Worm (Caenorhabditis elegans) whole organism, L1 larva: ENCODE measurements around the gene phb-2.

Source experiments
- blmp-1 ChIP-seq: fragments of 150-350 bp; optimal IDR thresholded peaks from 2 replicates; lab custom pipeline; 2014; ENCODE audit warnings: missing biosample characterization, missing genetic modification characterization
- ceh-63 ChIP-seq: fragments of 200-800 bp; sonication (Bioruptor generic); optimal IDR thresholded peaks from 2 replicates; lab custom pipeline; 2018; ENCODE audit warnings: mild to moderate bottlenecking, missing genetic modification characterization, missing compliant biosample characterization
- ceh-82 ChIP-seq, 3 experiments: fragments of 150-350 bp in 1 of 3; sonication (generic microtip) in 2 of 3; optimal IDR thresholded peaks; 2 replicates each; lab custom pipeline; 2014 to 2017; ENCODE audit warnings: missing biosample characterization in 3 of 3, missing genetic modification characterization in 3 of 3
- ces-1 ChIP-seq: fragments of 150-350 bp; optimal IDR thresholded peaks from 2 replicates; lab custom pipeline; 2014; ENCODE audit warnings: missing biosample characterization, missing genetic modification reagents, missing genetic modification characterization
- dpl-1 ChIP-seq, 3 experiments: fragments of 150-350 bp in 2 of 3; sonication (generic microtip) in 1 of 3; optimal IDR thresholded peaks; 2 replicates each; lab custom pipeline; 2014 to 2017; ENCODE audit warnings: missing biosample characterization in 3 of 3, missing genetic modification characterization in 3 of 3, missing genetic modification reagents in 3 of 3
- dsc-1 ChIP-seq: sonication (generic microtip); optimal IDR thresholded peaks from 2 replicates; lab custom pipeline; 2016; ENCODE audit warnings: mild to moderate bottlenecking, missing genetic modification characterization, missing compliant biosample characterization
- efl-1 ChIP-seq, 4 experiments: fragments of 150-350 bp; optimal IDR thresholded peaks in 3 of 4; peaks in 1 of 4; 1 replicate in 1 of 4; 2 replicates in 3 of 4; lab custom pipeline; 2014; ENCODE audit warnings: missing biosample characterization in 2 of 4, missing genetic modification characterization in 2 of 4, missing genetic modification reagents in 2 of 4
- egl-27 ChIP-seq, 2 experiments: fragments of 150-350 bp in 1 of 2; sonication (generic microtip); optimal IDR thresholded peaks; 3 replicates each; lab custom pipeline; 2017 to 2018; ENCODE audit warnings: missing biosample characterization in 2 of 2, missing genetic modification characterization in 2 of 2, missing genetic modification reagents in 2 of 2
- elt-2 ChIP-seq: sonication (generic microtip); optimal IDR thresholded peaks from 2 replicates; lab custom pipeline; 2016; ENCODE audit warnings: missing genetic modification characterization, mild to moderate bottlenecking, inconsistent platforms, missing compliant biosample characterization, missing genetic modification reagents
- ets-5 ChIP-seq: fragments of 200-800 bp; sonication (Bioruptor generic); IDR thresholded peaks from 2 replicates; pipeline ENCODE4 v1.3.6; 2022; ENCODE audit warnings: missing genetic modification characterization, missing compliant biosample characterization
- fkh-8 ChIP-seq: sonication (generic microtip); optimal IDR thresholded peaks from 2 replicates; lab custom pipeline; 2016; ENCODE audit warnings: mild to moderate bottlenecking, missing genetic modification characterization, missing compliant biosample characterization
- irx-1 ChIP-seq: sonication (generic microtip); optimal IDR thresholded peaks from 2 replicates; lab custom pipeline; 2016; ENCODE audit warnings: missing genetic modification characterization, missing compliant biosample characterization
- isw-1 ChIP-seq: fragments of 200-800 bp; sonication (Bioruptor generic); IDR thresholded peaks from 2 replicates; pipeline ENCODE4 v1.3.6; 2022; ENCODE audit warnings: missing genetic modification characterization, missing compliant biosample characterization
- jun-1 ChIP-seq: fragments of 150-350 bp; optimal IDR thresholded peaks from 2 replicates; lab custom pipeline; 2014; ENCODE audit warnings: missing biosample characterization, missing genetic modification reagents, missing genetic modification characterization
- lin-14 ChIP-seq: fragments of 200-800 bp; sonication (Bioruptor generic); optimal IDR thresholded peaks from 2 replicates; lab custom pipeline; 2018; ENCODE audit warnings: mild to moderate bottlenecking, missing genetic modification characterization, moderate library complexity, missing compliant biosample characterization
- lir-3 ChIP-seq: sonication (generic microtip); optimal IDR thresholded peaks from 2 replicates; lab custom pipeline; 2016; ENCODE audit warnings: mild to moderate bottlenecking, missing genetic modification characterization, moderate library complexity, missing compliant biosample characterization; ENCODE audit not compliant: poor library complexity
- lsy-2 ChIP-seq, 2 experiments: fragments of 150-350 bp; optimal IDR thresholded peaks; 2 replicates each; lab custom pipeline; 2014; ENCODE audit warnings: missing biosample characterization in 2 of 2, missing genetic modification characterization in 2 of 2
- mab-9 ChIP-seq: fragments of 200-800 bp; sonication (Bioruptor generic); IDR thresholded peaks from 2 replicates; pipeline ENCODE4 v1.3.6; 2022; ENCODE audit warnings: missing genetic modification reagents, missing genetic modification characterization, missing compliant biosample characterization
- mef-2 ChIP-seq: fragments of 150-350 bp; optimal IDR thresholded peaks from 2 replicates; lab custom pipeline; 2014; ENCODE audit warnings: missing biosample characterization, missing genetic modification characterization
- nhr-19 ChIP-seq: fragments of 200-800 bp; sonication (Bioruptor generic); conservative IDR thresholded peaks from 2 replicates; pipeline ENCODE4 v1.3.6; 2022; ENCODE audit warnings: missing genetic modification characterization, missing compliant biosample characterization
- nhr-71 ChIP-seq: sonication (generic microtip); optimal IDR thresholded peaks from 2 replicates; lab custom pipeline; 2016; ENCODE audit warnings: mild to moderate bottlenecking, missing genetic modification characterization, moderate library complexity, missing compliant biosample characterization
- nhr-76 ChIP-seq: sonication (generic microtip); optimal IDR thresholded peaks from 2 replicates; lab custom pipeline; 2017; ENCODE audit warnings: missing biosample characterization, missing genetic modification characterization
- nhr-85 ChIP-seq: sonication (generic microtip); peaks from one replicate; lab custom pipeline; 2016; ENCODE audit warnings: missing genetic modification characterization, inconsistent platforms, missing compliant biosample characterization
- nhr-90 ChIP-seq: sonication (generic microtip); optimal IDR thresholded peaks from 2 replicates; lab custom pipeline; 2016; ENCODE audit warnings: mild to moderate bottlenecking, missing genetic modification characterization, missing compliant biosample characterization; ENCODE audit not compliant: poor library complexity
- pqm-1 ChIP-seq: sonication (generic microtip); optimal IDR thresholded peaks from 3 replicates; lab custom pipeline; 2017; ENCODE audit warnings: missing biosample characterization, missing genetic modification characterization
- rnt-1 ChIP-seq: sonication (generic microtip); optimal IDR thresholded peaks from 2 replicates; lab custom pipeline; 2016; ENCODE audit warnings: mild to moderate bottlenecking, missing genetic modification characterization, moderate library complexity, missing compliant biosample characterization
- snpc-4 ChIP-seq: fragments of 150-350 bp; optimal IDR thresholded peaks from 2 replicates; lab custom pipeline; 2014; ENCODE audit warnings: missing biosample characterization, missing genetic modification characterization
- snu-23 ChIP-seq: sonication (generic microtip); optimal IDR thresholded peaks from 2 replicates; lab custom pipeline; 2016; ENCODE audit warnings: missing genetic modification characterization, missing compliant biosample characterization
- sptf-1 ChIP-seq: fragments of 150-350 bp; optimal IDR thresholded peaks from 2 replicates; lab custom pipeline; 2014; ENCODE audit warnings: missing biosample characterization, missing genetic modification characterization
- swsn-7 ChIP-seq: sonication (generic microtip); optimal IDR thresholded peaks from 2 replicates; lab custom pipeline; 2016; ENCODE audit warnings: missing genetic modification characterization, missing compliant biosample characterization
- tlp-1 ChIP-seq: fragments of 150-350 bp; optimal IDR thresholded peaks from 2 replicates; lab custom pipeline; 2014; ENCODE audit warnings: missing biosample characterization, missing genetic modification characterization
- unc-130 ChIP-seq: fragments of 150-350 bp; optimal IDR thresholded peaks from 2 replicates; lab custom pipeline; 2017; ENCODE audit warnings: missing biosample characterization, missing genetic modification characterization, inconsistent platforms
- unc-30 ChIP-seq: sonication (generic microtip); optimal IDR thresholded peaks from 2 replicates; lab custom pipeline; 2017; ENCODE audit warnings: missing biosample characterization, missing genetic modification characterization
- xbp-1 ChIP-seq: sonication (generic microtip); optimal IDR thresholded peaks from 2 replicates; lab custom pipeline; 2016; ENCODE audit warnings: missing genetic modification characterization, missing compliant biosample characterization
- zag-1 ChIP-seq: fragments of 150-350 bp; optimal IDR thresholded peaks from 2 replicates; lab custom pipeline; 2014; ENCODE audit warnings: missing biosample characterization, missing genetic modification characterization

Gene phb-2

DNA sequence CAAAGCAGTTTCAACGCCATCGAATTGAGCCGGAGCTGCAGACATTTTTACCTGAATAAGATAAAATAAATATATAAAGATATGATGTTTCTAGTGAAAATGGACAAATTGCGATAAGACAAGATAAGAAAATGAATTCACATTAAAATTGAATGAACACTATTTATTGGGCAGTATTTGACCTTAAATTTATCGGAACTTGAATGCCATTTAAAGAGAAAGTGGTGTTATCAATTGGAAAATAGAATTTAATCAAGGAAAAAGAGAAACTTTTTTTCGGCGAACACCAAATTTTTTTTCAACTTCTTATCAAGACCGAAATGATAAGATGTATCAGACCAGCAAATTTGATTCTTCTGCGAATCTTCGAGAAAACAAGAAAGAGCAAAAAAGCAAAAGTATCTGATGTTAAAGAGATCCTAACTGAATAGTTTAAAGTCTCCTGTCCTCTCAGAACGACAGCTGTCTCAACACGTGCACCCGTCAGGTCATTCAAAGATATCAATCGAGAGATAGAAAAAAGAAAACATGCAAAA lies 38.9 kb downstream of the phb-2 start, which contains the start of gene upb-1 (continued):
- no peak for TF ChIP-seq lir-3 (tag; lab: Kevin White, UChicago)
- TF ChIP-seq blmp-1: peak; percentile 52
- no peak for TF ChIP-seq jun-1 (tag; lab: Kevin White, UChicago)
- TF ChIP-seq nhr-85: no peak
- TF ChIP-seq unc-30 (tag; lab: Kevin White, UChicago): no peak
- TF ChIP-seq ets-5 (GFP tag; lab: Robert Waterston, UW): no peak
- peak in 1 of 2 experiments; percentile 24 for TF ChIP-seq efl-1 (optimal IDR thresholded peaks at IDR 0.05; lab: Kevin White, UChicago)
- no peak for TF ChIP-seq efl-1 (GFP tag; optimal IDR thresholded peaks at IDR 0.05 in 1 of 2; lab: Kevin White, UChicago)
- TF ChIP-seq nhr-19: peak; percentile 64
- no peak for TF ChIP-seq ces-1 (GFP tag; lab: Kevin White, UChicago)
- no peak for TF ChIP-seq egl-27 (tag; optimal IDR thresholded peaks at IDR 0.05; lab: Kevin White, UChicago)
- TF ChIP-seq mab-9 (GFP tag; lab: Robert Waterston, UW): no peak
- TF ChIP-seq nhr-76 (tag; lab: Kevin White, UChicago): no peak
- no peak for TF ChIP-seq mef-2 (tag; lab: Kevin White, UChicago)
- TF ChIP-seq ceh-82 (tag; optimal IDR thresholded peaks at IDR 0.05; lab: Kevin White, UChicago): no peak
- peak; percentile 62 for TF ChIP-seq rnt-1 (tag; lab: Kevin White, UChicago)
- no peak for TF ChIP-seq xbp-1 (tag; lab: Kevin White, UChicago)
- peak; percentile 39 for TF ChIP-seq unc-130 (tag; lab: Kevin White, UChicago)
- no peak for TF ChIP-seq pqm-1 (tag; lab: Kevin White, UChicago)
- no peak for TF ChIP-seq ceh-63
- TF ChIP-seq sptf-1 (tag; lab: Kevin White, UChicago): no peak
- TF ChIP-seq tlp-1: no peak
- TF ChIP-seq lsy-2 (tag; optimal IDR thresholded peaks at IDR 0.05; lab: Kevin White, UChicago): peak; percentile 42 to 67
- no peak for TF ChIP-seq isw-1 (GFP tag; lab: Robert Waterston, UW)
- peak; percentile 7 for TF ChIP-seq swsn-7 (tag; lab: Kevin White, UChicago)
- TF ChIP-seq elt-2 (tag; lab: Kevin White, UChicago): peak; percentile 32

DNA sequence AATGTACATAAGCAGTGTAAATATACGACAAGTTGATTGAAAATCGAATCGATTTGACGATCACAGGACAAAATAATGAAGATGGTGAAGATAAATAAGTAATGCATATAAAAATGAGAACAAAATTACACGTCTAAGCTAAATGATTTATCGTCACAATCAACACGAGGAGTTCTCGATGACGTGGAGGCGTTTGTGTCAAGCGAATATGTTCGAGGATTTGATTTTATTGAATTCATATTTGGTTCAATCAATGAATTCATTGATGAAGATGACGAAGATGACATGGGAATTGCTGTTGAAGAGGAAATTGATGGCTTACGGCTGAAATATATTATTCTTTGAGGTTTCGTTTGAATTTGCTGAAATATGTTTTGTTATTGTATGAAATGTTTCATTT lies 41.3 kb downstream of the phb-2 start, which contains the start of gene nyn-3:
TSS of gene nyn-3 (minus strand) at position 101 of the 400 bp plus-strand sequence.
- TF ChIP-seq fkh-8 (tag; lab: Kevin White, UChicago) (no peak), zag-1 (no peak), nhr-76 (tag; lab: Kevin White, UChicago) (no peak), snu-23 (GFP tag; lab: Kevin White, UChicago) (no peak), nhr-85 (no peak), nhr-90 (tag; lab: Kevin White, UChicago) (no peak), dpl-1 (GFP tag; optimal IDR thresholded peaks at IDR 0.05; lab: Kevin White, UChicago) (no peak), irx-1 (no peak), ceh-82 (tag; optimal IDR thresholded peaks at IDR 0.05; lab: Kevin White, UChicago) (no peak), snpc-4 (no peak), blmp-1 (no peak)
- TF ChIP-seq, all 84 proteins: peak for 0

DNA sequence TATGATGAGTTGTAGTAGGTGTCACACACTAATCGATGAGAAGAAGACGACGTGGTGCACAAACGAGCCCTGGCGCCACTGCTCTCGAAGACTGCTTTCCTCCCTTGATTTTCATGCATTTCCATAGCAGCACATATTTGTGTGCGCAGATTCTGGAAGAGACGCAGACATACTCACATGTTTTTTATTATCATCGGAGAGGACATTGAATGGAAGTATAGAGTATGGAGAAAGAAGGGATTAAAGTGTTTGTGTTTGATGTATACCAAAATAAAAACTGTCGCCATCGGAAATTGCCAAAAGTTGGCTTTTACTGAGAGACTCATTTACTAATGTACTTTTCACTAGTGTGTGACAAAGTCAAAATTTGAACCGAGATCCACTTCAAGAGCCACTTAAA lies 43.0 kb downstream of the phb-2 start, which contains the start of gene mps-1:
TSS of gene mps-1 (minus strand) at position 101 of the 400 bp plus-strand sequence.
- TF ChIP-seq dsc-1: peak; percentile 27
- TF ChIP-seq nhr-71 (tag; lab: Kevin White, UChicago): no peak
- TF ChIP-seq fkh-8 (tag; lab: Kevin White, UChicago): peak; percentile 51
- TF ChIP-seq lir-3 (tag; lab: Kevin White, UChicago): no peak
- TF ChIP-seq lin-14 (GFP tag; lab: Kevin White, UChicago): no peak
- no peak for TF ChIP-seq elt-2 (tag; lab: Kevin White, UChicago)
